Fruit fly (Drosophila melanogaster): ENCODE measurements around the gene Ppox.
A peak's percentile ranks its signal among the peaks of the same experiment; 100 is the strongest.

DNA sequence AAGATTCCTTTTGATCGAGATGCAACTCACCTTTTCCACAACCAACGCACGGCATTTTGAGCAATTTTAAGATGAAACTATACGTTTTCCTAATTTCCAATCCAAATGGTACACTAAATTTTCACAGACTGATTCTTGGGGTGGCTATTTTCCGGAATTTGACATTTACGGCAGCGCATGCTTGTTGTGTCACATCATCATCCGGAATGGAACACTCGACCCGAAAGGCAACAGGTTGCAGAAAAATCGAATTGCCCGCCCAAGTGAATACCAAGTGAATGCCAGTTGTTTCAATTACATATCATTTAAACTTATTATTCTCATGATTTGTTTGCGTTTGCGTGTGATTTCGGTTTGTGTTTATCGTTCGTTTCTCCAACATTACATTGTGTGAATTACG, 26.7 kb downstream of the Ppox start, which contains the start of gene MtnF:
- TF ChIP-seq CG9948 (tag; optimal IDR thresholded peaks at IDR 0.05) (no peak), rn (GFP tag; IDR thresholded peaks at IDR 0.05) (no peak), Ets98B (GFP tag; IDR thresholded peaks at IDR 0.05) (no peak), CG12605 (GFP tag; IDR thresholded peaks at IDR 0.05) (peak; percentile 83), Pif1B (GFP tag; optimal IDR thresholded peaks at IDR 0.05) (no peak), EcR (GFP tag; optimal IDR thresholded peaks at IDR 0.05) (no peak), CG14655 (GFP tag; optimal IDR thresholded peaks at IDR 0.05) (no peak), CG32121 (GFP tag; IDR thresholded peaks at IDR 0.05) (no peak), fd96Ca (GFP tag; IDR thresholded peaks at IDR 0.05) (no peak), CG34367 (tag; optimal IDR thresholded peaks at IDR 0.05) (no peak)

Measured in whole organism, pupa.